Worm (Caenorhabditis elegans) whole organism, mixed stage, embryonic: ENCODE results near the gene B0507.4.

ENCODE experiments used
- M03D4.4 ChIP-seq: sonication (generic microtip); optimal IDR thresholded peaks from 2 replicates; lab custom pipeline; 2017; ENCODE audit warnings: mild to moderate bottlenecking, missing genetic modification characterization, missing compliant biosample characterization
- blmp-1 ChIP-seq: fragments of 150-350 bp; optimal IDR thresholded peaks from 2 replicates; lab custom pipeline; 2014; ENCODE audit warnings: missing biosample characterization, missing genetic modification characterization
- ceh-39 ChIP-seq: fragments of 150-350 bp; optimal IDR thresholded peaks from 2 replicates; lab custom pipeline; 2014; ENCODE audit warnings: missing biosample characterization, missing genetic modification characterization
- ceh-43 ChIP-seq: fragments of 200-800 bp; sonication (Bioruptor generic); optimal IDR thresholded peaks from 2 replicates; lab custom pipeline; 2018; ENCODE audit warnings: mild to moderate bottlenecking, missing genetic modification characterization, moderate library complexity, missing compliant biosample characterization
- ceh-83 ChIP-seq: fragments of 200-800 bp; sonication (Bioruptor generic); optimal IDR thresholded peaks from 2 replicates; lab custom pipeline; 2018; ENCODE audit warnings: mild to moderate bottlenecking, missing genetic modification characterization, missing compliant biosample characterization
- ces-1 ChIP-seq: fragments of 150-350 bp; optimal IDR thresholded peaks from 2 replicates; lab custom pipeline; 2014; ENCODE audit warnings: missing biosample characterization, missing genetic modification reagents, missing genetic modification characterization
- cnd-1 ChIP-seq: fragments of 200-800 bp; sonication (Bioruptor generic); optimal IDR thresholded peaks from 2 replicates; lab custom pipeline; 2018; ENCODE audit warnings: mild to moderate bottlenecking, missing genetic modification characterization, missing compliant biosample characterization
- drap-1 ChIP-seq: fragments of 200-800 bp; sonication (Bioruptor generic); optimal IDR thresholded peaks from 3 replicates; lab custom pipeline; 2018; ENCODE audit warnings: mild to moderate bottlenecking, missing genetic modification characterization, missing compliant biosample characterization
- elt-1 ChIP-seq: sonication (generic microtip); optimal IDR thresholded peaks from 2 replicates; lab custom pipeline; 2017; ENCODE audit warnings: missing genetic modification characterization, mild to moderate bottlenecking, missing compliant biosample characterization, antibody characterized with exemption, moderate library complexity, borderline replicate concordance; ENCODE audit not compliant: insufficient read depth
- elt-3 ChIP-seq: fragments of 150-350 bp; optimal IDR thresholded peaks from 2 replicates; lab custom pipeline; 2014; ENCODE audit warnings: missing biosample characterization, missing genetic modification characterization
- flh-1 ChIP-seq: fragments of 200-800 bp; sonication (Bioruptor generic); optimal IDR thresholded peaks from 2 replicates; lab custom pipeline; 2018; ENCODE audit warnings: mild to moderate bottlenecking, missing genetic modification characterization, moderate library complexity, missing compliant biosample characterization
- ham-2 ChIP-seq: fragments of 200-800 bp; sonication (Bioruptor generic); optimal IDR thresholded peaks from 2 replicates; lab custom pipeline; 2018; ENCODE audit warnings: mild to moderate bottlenecking, missing genetic modification characterization, missing compliant biosample characterization
- hlh-1 ChIP-seq: fragments of 150-350 bp; optimal IDR thresholded peaks from 2 replicates; lab custom pipeline; 2014; ENCODE audit warnings: missing biosample characterization, missing genetic modification reagents, missing genetic modification characterization
- lin-32 ChIP-seq: fragments of 200-800 bp; sonication (Bioruptor generic); optimal IDR thresholded peaks from 2 replicates; lab custom pipeline; 2018; ENCODE audit warnings: mild to moderate bottlenecking, missing genetic modification characterization, missing compliant biosample characterization
- lsy-2 ChIP-seq: fragments of 150-350 bp; optimal IDR thresholded peaks from 2 replicates; lab custom pipeline; 2014; ENCODE audit warnings: missing biosample characterization, missing genetic modification characterization
- mab-5 ChIP-seq: fragments of 150-350 bp; optimal IDR thresholded peaks from 2 replicates; lab custom pipeline; 2014; ENCODE audit warnings: missing biosample characterization, missing genetic modification characterization
- mep-1 ChIP-seq: fragments of 150-350 bp; optimal IDR thresholded peaks from 2 replicates; lab custom pipeline; 2017; ENCODE audit warnings: missing biosample characterization, missing genetic modification reagents, missing genetic modification characterization, inconsistent platforms
- mls-2 ChIP-seq: sonication (generic microtip); optimal IDR thresholded peaks from 2 replicates; lab custom pipeline; 2016; ENCODE audit warnings: mild to moderate bottlenecking, missing genetic modification characterization, moderate library complexity, missing compliant biosample characterization
- nhr-12 ChIP-seq: fragments of 150-350 bp; optimal IDR thresholded peaks from 2 replicates; lab custom pipeline; 2014; ENCODE audit warnings: missing biosample characterization, missing genetic modification characterization
- nhr-2 ChIP-seq: fragments of 150-350 bp; optimal IDR thresholded peaks from 2 replicates; lab custom pipeline; 2014; ENCODE audit warnings: missing biosample characterization, missing genetic modification characterization
- nhr-237 ChIP-seq: fragments of 150-350 bp; optimal IDR thresholded peaks from 2 replicates; lab custom pipeline; 2014; ENCODE audit warnings: missing biosample characterization, missing genetic modification characterization
- nhr-28 ChIP-seq: fragments of 150-350 bp; optimal IDR thresholded peaks from 2 replicates; lab custom pipeline; 2014; ENCODE audit warnings: missing biosample characterization, missing genetic modification characterization
- nhr-76 ChIP-seq: sonication (generic microtip); optimal IDR thresholded peaks from 2 replicates; lab custom pipeline; 2017; ENCODE audit warnings: missing biosample characterization, missing genetic modification characterization
- pha-4 ChIP-seq: fragments of 150-350 bp; optimal IDR thresholded peaks from 2 replicates; lab custom pipeline; 2018; ENCODE audit warnings: missing biosample characterization, missing genetic modification reagents, missing genetic modification characterization
- sem-2 ChIP-seq: fragments of 200-800 bp; sonication (Bioruptor generic); optimal IDR thresholded peaks from 2 replicates; lab custom pipeline; 2018; ENCODE audit warnings: mild to moderate bottlenecking, missing genetic modification characterization, missing compliant biosample characterization
- snpc-4 ChIP-seq: fragments of 150-350 bp; optimal IDR thresholded peaks from 2 replicates; lab custom pipeline; 2014; ENCODE audit warnings: missing biosample characterization, missing genetic modification characterization
- sptf-1 ChIP-seq: sonication (generic microtip); optimal IDR thresholded peaks from 2 replicates; lab custom pipeline; 2017; ENCODE audit warnings: mild to moderate bottlenecking, missing genetic modification characterization, moderate library complexity, missing compliant biosample characterization
- unc-120 ChIP-seq: sonication (generic microtip); optimal IDR thresholded peaks from 2 replicates; lab custom pipeline; 2017; ENCODE audit warnings: missing genetic modification characterization, missing compliant biosample characterization; ENCODE audit not compliant: poor library complexity, severe bottlenecking
- unc-39 ChIP-seq: fragments of 150-350 bp; optimal IDR thresholded peaks from 2 replicates; lab custom pipeline; 2014; ENCODE audit warnings: missing biosample characterization, missing genetic modification characterization
- unc-62 ChIP-seq: fragments of 150-350 bp; optimal IDR thresholded peaks from 2 replicates; lab custom pipeline; 2014; ENCODE audit warnings: missing biosample characterization, missing genetic modification reagents, missing genetic modification characterization
- zip-8 ChIP-seq: fragments of 150-350 bp; optimal IDR thresholded peaks from 2 replicates; lab custom pipeline; 2014; ENCODE audit warnings: missing biosample characterization, missing genetic modification characterization
- ztf-11 ChIP-seq: fragments of 150-350 bp; optimal IDR thresholded peaks from 2 replicates; lab custom pipeline; 2014; ENCODE audit warnings: missing biosample characterization, missing genetic modification characterization

Gene B0507.4

ce11 chrV:8767041-8767440, 12.3 kb downstream of the B0507.4 start:
- TF ChIP-seq mls-2 (tag; lab: Kevin White, UChicago), result no peak
- no peak for TF ChIP-seq ces-1 (GFP tag; lab: Kevin White, UChicago)
- TF ChIP-seq ceh-83 (GFP tag; lab: Kevin White, UChicago), result no peak
- no peak for TF ChIP-seq elt-3 (tag; lab: Kevin White, UChicago)
- no peak for TF ChIP-seq drap-1
- no peak for TF ChIP-seq unc-62
- no peak for TF ChIP-seq nhr-237 (tag; lab: Kevin White, UChicago)
- TF ChIP-seq cnd-1 (tag; lab: Kevin White, UChicago), result no peak
- TF ChIP-seq blmp-1 (tag; lab: Kevin White, UChicago), result no peak
- no peak for TF ChIP-seq ceh-39 (tag; lab: Kevin White, UChicago)
- TF ChIP-seq, all 35 proteins: peak for 0

ce11 chrV:8767493-8767892, 12.7 kb downstream of the B0507.4 start:
- no peak for TF ChIP-seq nhr-76
- TF ChIP-seq blmp-1 (tag; lab: Kevin White, UChicago), result no peak
- TF ChIP-seq sem-2 (GFP tag; lab: Kevin White, UChicago), result no peak
- no peak for TF ChIP-seq mep-1 (tag; lab: Kevin White, UChicago)
- TF ChIP-seq drap-1, result no peak
- no peak for TF ChIP-seq mls-2 (tag; lab: Kevin White, UChicago)
- no peak for TF ChIP-seq ceh-43 (GFP tag; lab: Kevin White, UChicago)
- no peak for TF ChIP-seq zip-8
- TF ChIP-seq unc-120 (tag; lab: Kevin White, UChicago), result no peak
- TF ChIP-seq flh-1, result no peak
- no peak for TF ChIP-seq mab-5 (tag; lab: Kevin White, UChicago)
- no peak for TF ChIP-seq snpc-4 (tag; lab: Kevin White, UChicago)
- TF ChIP-seq nhr-2 (tag; lab: Kevin White, UChicago), result no peak
- no peak for TF ChIP-seq M03D4.4 (tag; lab: Kevin White, UChicago)
- no peak for TF ChIP-seq ztf-11 (tag; lab: Kevin White, UChicago)
- no peak for TF ChIP-seq elt-1 (tag; lab: Kevin White, UChicago)
- TF ChIP-seq nhr-237 (tag; lab: Kevin White, UChicago), result no peak
- TF ChIP-seq elt-3 (tag; lab: Kevin White, UChicago), result no peak

- TF ChIP-seq unc-120 (tag; lab: Kevin White, UChicago), result no peak
- TF ChIP-seq mls-2 (tag; lab: Kevin White, UChicago), result no peak
- TF ChIP-seq ham-2 (GFP tag; lab: Kevin White, UChicago), result no peak
- TF ChIP-seq drap-1, result no peak
- TF ChIP-seq lsy-2 (tag; lab: Kevin White, UChicago), result no peak
- TF ChIP-seq flh-1, result no peak
- no peak for TF ChIP-seq M03D4.4 (tag; lab: Kevin White, UChicago)
- no peak for TF ChIP-seq nhr-28 (tag; lab: Kevin White, UChicago)
- no peak for TF ChIP-seq nhr-2 (tag; lab: Kevin White, UChicago)
- TF ChIP-seq unc-39 (tag; lab: Kevin White, UChicago), result no peak
- no peak for TF ChIP-seq sptf-1 (tag; lab: Kevin White, UChicago)
- no peak for TF ChIP-seq ceh-83 (GFP tag; lab: Kevin White, UChicago)
- no peak for TF ChIP-seq cnd-1 (tag; lab: Kevin White, UChicago)
Observed at ce11 chrV:8768481-8768959, 13.8 kb downstream of the B0507.4 start, which contains the start of gene B0507.3. B0507.3 (plus strand) TSS chrV:8768909.

ce11 chrV:8769154-8769553, 14.4 kb downstream of the B0507.4 start:
- no peak for TF ChIP-seq ceh-43 (GFP tag; lab: Kevin White, UChicago)
- TF ChIP-seq drap-1, result no peak
- TF ChIP-seq pha-4 (tag; lab: Kevin White, UChicago), result no peak
- TF ChIP-seq nhr-2 (tag; lab: Kevin White, UChicago), result no peak
- TF ChIP-seq cnd-1 (tag; lab: Kevin White, UChicago), result no peak
- TF ChIP-seq ces-1 (GFP tag; lab: Kevin White, UChicago), result no peak
- no peak for TF ChIP-seq blmp-1 (tag; lab: Kevin White, UChicago)
- TF ChIP-seq mls-2 (tag; lab: Kevin White, UChicago), result no peak
- no peak for TF ChIP-seq nhr-76
- TF ChIP-seq lsy-2 (tag; lab: Kevin White, UChicago), result no peak
- no peak for TF ChIP-seq mep-1 (tag; lab: Kevin White, UChicago)
- TF ChIP-seq hlh-1 (tag; lab: Kevin White, UChicago), result no peak
- no peak for TF ChIP-seq sem-2 (GFP tag; lab: Kevin White, UChicago)

- TF ChIP-seq M03D4.4 (tag; lab: Kevin White, UChicago) (no peak), ztf-11 (tag; lab: Kevin White, UChicago) (no peak), unc-39 (tag; lab: Kevin White, UChicago) (no peak), sem-2 (GFP tag; lab: Kevin White, UChicago) (no peak), lin-32 (GFP tag; lab: Kevin White, UChicago) (no peak), nhr-12 (tag; lab: Kevin White, UChicago) (no peak)
- TF ChIP-seq, all 35 proteins: peak for 0
Observed at ce11 chrV:8771599-8771998, 16.8 kb downstream of the B0507.4 start, which contains the start of gene srx-115. srx-115 (plus strand) TSS chrV:8771899.
